Worm (Caenorhabditis elegans): ENCODE measurements around the gene nlp-19.

nlp-19 gene

DNA sequence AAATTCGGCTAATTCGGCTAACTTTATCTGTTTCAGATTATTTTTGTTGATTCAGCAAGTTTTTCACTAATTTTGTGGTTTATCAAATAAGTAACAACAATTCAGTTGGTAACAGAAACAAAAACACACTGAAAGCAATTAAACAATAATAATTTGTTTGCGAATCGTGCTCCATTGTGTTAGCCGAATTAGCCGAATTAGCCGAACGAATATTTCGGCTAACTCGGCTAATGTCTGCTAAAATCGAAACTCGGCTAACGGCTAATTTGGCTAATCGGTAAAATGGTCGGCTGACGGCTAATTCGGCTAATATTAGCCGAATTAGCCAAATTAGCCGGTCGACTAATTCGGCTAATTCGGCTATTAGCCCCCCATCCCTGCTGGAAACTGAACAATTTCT lies 45.2 kb downstream of the nlp-19 start:
- TF ChIP-seq ceh-20 (GFP tag; IDR thresholded peaks at IDR 0.05) (no peak), vab-7 (GFP tag; IDR thresholded peaks at IDR 0.05) (no peak), lin-15B (tag; optimal IDR thresholded peaks at IDR 0.05) (no peak), pqm-1 (tag; optimal IDR thresholded peaks at IDR 0.05) (no peak), ces-1 (GFP tag; optimal IDR thresholded peaks at IDR 0.05) (no peak), fos-1 (tag; optimal IDR thresholded peaks at IDR 0.05) (no peak), duxl-1 (tag; optimal IDR thresholded peaks at IDR 0.05; ENCODE audit: poor library complexity) (no peak), mep-1 (tag; optimal IDR thresholded peaks at IDR 0.05) (no peak), Y48G9A.11 (GFP tag; IDR thresholded peaks at IDR 0.05) (no peak), nhr-6 (tag; optimal IDR thresholded peaks at IDR 0.05) (no peak), unc-62 (GFP tag; optimal IDR thresholded peaks at IDR 0.05 in 1 of 2) (no peak), unc-62 (tag; optimal IDR thresholded peaks at IDR 0.05) (no peak), F44E2.7 (GFP tag; IDR thresholded peaks at IDR 0.05) (no peak)

DNA sequence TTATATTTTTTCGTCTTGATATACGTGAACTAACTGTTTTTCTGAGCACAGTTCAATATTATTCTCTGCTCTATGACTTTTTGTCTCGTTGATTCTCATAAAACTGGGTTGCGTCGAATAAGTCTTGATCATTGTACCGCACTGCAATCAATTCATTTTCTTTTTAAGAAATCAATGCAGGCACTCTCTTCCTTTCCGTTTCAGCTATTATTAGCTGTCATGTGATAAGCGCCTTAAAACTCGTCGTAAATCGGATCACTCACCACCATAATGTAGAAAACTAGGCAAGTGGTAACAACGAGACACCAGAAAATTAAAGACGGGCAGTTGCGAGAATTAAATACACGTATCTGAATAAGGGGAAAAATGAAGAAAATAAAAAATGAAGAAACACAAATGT lies 48.9 kb downstream of the nlp-19 start:
- TF ChIP-seq mes-2 (tag; optimal IDR thresholded peaks at IDR 0.05; ENCODE audit: poor library complexity, severe bottlenecking), result no peak
- peak; percentile 20; the same call in 1 of the 2 replicates for TF ChIP-seq php-3 (GFP tag; IDR thresholded peaks at IDR 0.05)
- TF ChIP-seq lir-3 (tag; optimal IDR thresholded peaks at IDR 0.05), result no peak
- no peak for TF ChIP-seq zfp-3 (GFP tag; conservative IDR thresholded peaks at IDR 0.05)
- no peak for TF ChIP-seq R02D3.7 (tag; optimal IDR thresholded peaks at IDR 0.05)
- TF ChIP-seq nhr-28 (tag; optimal IDR thresholded peaks at IDR 0.05), result peak; percentile 21
- TF ChIP-seq spr-1 (tag; optimal IDR thresholded peaks at IDR 0.05), result no peak
- no peak for TF ChIP-seq ceh-20 (GFP tag; IDR thresholded peaks at IDR 0.05)
- TF ChIP-seq lin-38 (GFP tag; IDR thresholded peaks at IDR 0.05), result no peak
- TF ChIP-seq lin-39 (tag; optimal IDR thresholded peaks at IDR 0.05), result no peak
- no peak for TF ChIP-seq Y105C5A.15 (GFP tag; IDR thresholded peaks at IDR 0.05)
- TF ChIP-seq snpc-1.2 (GFP tag; IDR thresholded peaks at IDR 0.05), result no peak
- TF ChIP-seq tra-1 (GFP tag; IDR thresholded peaks at IDR 0.05), result no peak
- TF ChIP-seq spr-3 (GFP tag; optimal IDR thresholded peaks at IDR 0.05), result no peak
- TF ChIP-seq hlh-11 (tag; optimal IDR thresholded peaks at IDR 0.05), result peak; percentile 47
- TF ChIP-seq unc-130 (GFP tag; optimal IDR thresholded peaks at IDR 0.05), result no peak
- TF ChIP-seq dmd-8 (GFP tag; IDR thresholded peaks at IDR 0.05), result no peak
- TF ChIP-seq hlh-30 (tag; optimal IDR thresholded peaks at IDR 0.05; ENCODE audit: insufficient read depth), result peak; percentile 8
- no peak for TF ChIP-seq lin-15B (tag; optimal IDR thresholded peaks at IDR 0.05)
- TF ChIP-seq daf-19 (GFP tag; conservative IDR thresholded peaks at IDR 0.05), result no peak
- peak; percentile 49 for TF ChIP-seq dmd-6 (GFP tag; IDR thresholded peaks at IDR 0.05)
- TF ChIP-seq jun-1 (tag; optimal IDR thresholded peaks at IDR 0.05), result no peak
- TF ChIP-seq daf-16 (GFP tag; optimal IDR thresholded peaks at IDR 0.05), result no peak
- TF ChIP-seq daf-16 (tag; optimal IDR thresholded peaks at IDR 0.05), result peak; percentile 63
- no peak for TF ChIP-seq lin-1 (GFP tag; IDR thresholded peaks at IDR 0.05)
- no peak for TF ChIP-seq F10B5.3 (tag; optimal IDR thresholded peaks at IDR 0.05)
- no peak for TF ChIP-seq nhr-102 (tag; optimal IDR thresholded peaks at IDR 0.05)
- no peak for TF ChIP-seq ztf-11 (tag; optimal IDR thresholded peaks at IDR 0.05)
- TF ChIP-seq nhr-11 (tag; optimal IDR thresholded peaks at IDR 0.05), result no peak
- no peak for TF ChIP-seq aly-2 (tag; optimal IDR thresholded peaks at IDR 0.05)
- TF ChIP-seq dve-1 (tag; optimal IDR thresholded peaks at IDR 0.05; ENCODE audit: insufficient read depth), result peak; percentile 59
- TF ChIP-seq snpc-4 (tag; optimal IDR thresholded peaks at IDR 0.05), result no peak
- no peak for TF ChIP-seq hif-1 (tag; optimal IDR thresholded peaks at IDR 0.05)
- no peak for TF ChIP-seq lin-13 (GFP tag; optimal IDR thresholded peaks at IDR 0.05)
- no peak for TF ChIP-seq mdl-1 (tag; optimal IDR thresholded peaks at IDR 0.05)
- no peak for TF ChIP-seq vab-7 (GFP tag; IDR thresholded peaks at IDR 0.05)
- TF ChIP-seq F44E2.7 (GFP tag; IDR thresholded peaks at IDR 0.05), result no peak
- TF ChIP-seq daf-8 (GFP tag; IDR thresholded peaks at IDR 0.05), result no peak
- TF ChIP-seq cey-2 (tag; optimal IDR thresholded peaks at IDR 0.05; ENCODE audit: borderline replicate concordance, insufficient read depth), result no peak
- no peak for TF ChIP-seq Y48G9A.11 (GFP tag; IDR thresholded peaks at IDR 0.05)
- TF ChIP-seq dpl-1 (GFP tag; optimal IDR thresholded peaks at IDR 0.05), result no peak
